Fruit fly (Drosophila melanogaster): ENCODE data around the gene CG14262.

The CG14262 gene

dm6 chr3R:27289638-27290037 lies 24.4 kb upstream of the CG14262 start (continued):
- TF ChIP-seq hkb (optimal IDR thresholded peaks at IDR 0.05) (no peak), hkb (GFP tag; IDR thresholded peaks at IDR 0.05) (no peak), D19A (tag; optimal IDR thresholded peaks at IDR 0.05) (peak; percentile 21), Drgx (GFP tag; IDR thresholded peaks at IDR 0.05) (peak; percentile 52), CG4820 (GFP tag; optimal IDR thresholded peaks at IDR 0.05) (no peak), tin (GFP tag; optimal IDR thresholded peaks at IDR 0.05) (peak; percentile 11), CG2129 (GFP tag; IDR thresholded peaks at IDR 0.05; ENCODE audit: partially characterized antibody) (no peak), wek (GFP tag; optimal IDR thresholded peaks at IDR 0.05) (no peak), CG13894 (tag; optimal IDR thresholded peaks at IDR 0.05) (peak; percentile 54), Fer1 (GFP tag; optimal IDR thresholded peaks at IDR 0.05) (peak; percentile 51), Ravus (GFP tag; IDR thresholded peaks at IDR 0.05) (no peak), Atf6 (GFP tag; IDR thresholded peaks at IDR 0.05) (0 out of 2 replicates have a peak, but pooled peaks have one; percentile 24), sd (tag; optimal IDR thresholded peaks at IDR 0.05) (peak; percentile 36), tgo (GFP tag; IDR thresholded peaks at IDR 0.05) (no peak; the same call in 2 of the 3 replicates), btn (GFP tag; optimal IDR thresholded peaks at IDR 0.05) (no peak), CG12942 (GFP tag; optimal IDR thresholded peaks at IDR 0.05) (no peak), CG2875 (GFP tag; optimal IDR thresholded peaks at IDR 0.05) (no peak), Bdp1 (GFP tag; optimal IDR thresholded peaks at IDR 0.05) (no peak), Kr (GFP tag; optimal IDR thresholded peaks at IDR 0.05) (no peak), CG7928 (GFP tag; optimal IDR thresholded peaks at IDR 0.05) (no peak), CG17912 (GFP tag; optimal IDR thresholded peaks at IDR 0.05) (no peak), CG34376 (GFP tag; optimal IDR thresholded peaks at IDR 0.05) (no peak), prd (optimal IDR thresholded peaks at IDR 0.05) (no peak), prd (GFP tag; IDR thresholded peaks at IDR 0.05) (peak; percentile 38; the same call in 2 of the 3 replicates), HLHmδ (GFP tag; optimal IDR thresholded peaks at IDR 0.05) (no peak), cwo (GFP tag; optimal IDR thresholded peaks at IDR 0.05) (peak; percentile 56), lbe (GFP tag; optimal IDR thresholded peaks at IDR 0.05) (no peak), CG17361 (GFP tag; IDR thresholded peaks at IDR 0.05) (0 out of 3 replicates have a peak, but pooled peaks have one; percentile 28), sr (GFP tag; IDR thresholded peaks at IDR 0.05) (no peak), vvl (GFP tag; IDR thresholded peaks at IDR 0.05) (peak; percentile 72), odd (GFP tag; optimal IDR thresholded peaks at IDR 0.05) (no peak), Blimp-1 (GFP tag; optimal IDR thresholded peaks at IDR 0.05) (peak; percentile 60), CG4854 (GFP tag; optimal IDR thresholded peaks at IDR 0.05) (no peak), BEAF-32 (GFP tag; optimal IDR thresholded peaks at IDR 0.05) (no peak), CG17829 (tag; optimal IDR thresholded peaks at IDR 0.05) (peak; percentile 28), CG17385 (GFP tag; optimal IDR thresholded peaks at IDR 0.05) (no peak), Chrac-16 (GFP tag; optimal IDR thresholded peaks at IDR 0.05) (peak; percentile 21), CG33213 (GFP tag; optimal IDR thresholded peaks at IDR 0.05) (no peak), CG4617 (GFP tag; optimal IDR thresholded peaks at IDR 0.05; ENCODE audit: borderline replicate concordance) (no peak), CrebB (tag; optimal IDR thresholded peaks at IDR 0.05) (peak; percentile 26), cato (GFP tag; optimal IDR thresholded peaks at IDR 0.05; ENCODE audit: borderline replicate concordance) (no peak), Mrtf (GFP tag; IDR thresholded peaks at IDR 0.05) (0 out of 3 replicates have a peak, but pooled peaks have one; percentile 51), Fer2 (tag; optimal IDR thresholded peaks at IDR 0.05) (peak; percentile 19), Atf3 (GFP tag; optimal IDR thresholded peaks at IDR 0.05) (no peak), Oli (tag; optimal IDR thresholded peaks at IDR 0.05) (peak; percentile 51), pnt (GFP tag; optimal IDR thresholded peaks at IDR 0.05) (peak; percentile 10), dpn (GFP tag; optimal IDR thresholded peaks at IDR 0.05) (peak; percentile 29 to 42), CG31365 (tag; optimal IDR thresholded peaks at IDR 0.05) (no peak), CG7987 (GFP tag; optimal IDR thresholded peaks at IDR 0.05) (peak; percentile 74), Xbp1 (GFP tag; optimal IDR thresholded peaks at IDR 0.05) (peak; percentile 30), Dfd (GFP tag; optimal IDR thresholded peaks at IDR 0.05) (no peak)
